Worm (Caenorhabditis elegans) whole organism, midembryonic: ENCODE data around the gene ZC404.1.

Experiments used
- T22C8.4 ChIP-seq: fragments of 200-800 bp; sonication (Bioruptor generic); IDR thresholded peaks from 2 replicates; pipeline ENCODE4 v1.3.6; 2022; ENCODE audit warnings: missing genetic modification characterization, missing compliant biosample characterization
- flt-1 ChIP-seq: fragments of 200-800 bp; sonication (Bioruptor generic); IDR thresholded peaks from 2 replicates; pipeline ENCODE4 v1.3.6; 2022; ENCODE audit warnings: missing genetic modification characterization, missing compliant biosample characterization
- tab-1 ChIP-seq: fragments of 200-800 bp; sonication (Bioruptor generic); IDR thresholded peaks from 2 replicates; pipeline ENCODE4 v1.3.6; 2022; ENCODE audit warnings: missing genetic modification characterization, missing compliant biosample characterization

- TF ChIP-seq tab-1: no peak
- no peak for TF ChIP-seq T22C8.4
- no peak for TF ChIP-seq flt-1 (GFP tag; lab: Robert Waterston, UW)
Measured at ce11 chrV:6751493-6752100, 42.4 kb upstream of the ZC404.1 start.
